Fruit fly (Drosophila melanogaster): ENCODE data around the gene Toll-6.

Gene Toll-6

DNA sequence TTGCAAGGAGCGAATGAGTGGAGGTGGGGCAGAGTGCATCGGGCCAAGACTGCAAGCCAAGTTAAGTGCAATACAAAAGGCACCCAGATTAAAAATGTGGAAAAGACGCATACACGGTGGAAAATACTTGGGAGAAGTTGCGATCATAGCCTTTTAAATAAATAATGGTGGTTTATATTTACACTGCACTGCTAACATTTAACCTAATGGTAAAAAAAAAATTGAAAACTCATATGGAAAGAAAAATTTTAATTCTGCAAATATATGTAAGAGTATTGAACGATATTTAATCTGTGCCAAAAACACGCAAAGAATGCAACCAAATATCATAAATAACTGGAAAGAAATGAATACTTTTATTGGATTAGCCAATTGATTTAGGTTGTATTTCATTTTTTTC is 21.5 kb upstream of the Toll-6 start:
- TF ChIP-seq Hr4 (GFP tag; optimal IDR thresholded peaks at IDR 0.05) = no peak
- no peak for TF ChIP-seq pdm3 (GFP tag; optimal IDR thresholded peaks at IDR 0.05)
- TF ChIP-seq Eip78C (GFP tag) = peak; percentile 63
- no peak for TF ChIP-seq esn (GFP tag; optimal IDR thresholded peaks at IDR 0.05)
- no peak for TF ChIP-seq Met (GFP tag; optimal IDR thresholded peaks at IDR 0.05)
- TF ChIP-seq CG32006 (GFP tag; optimal IDR thresholded peaks at IDR 0.05) = peak; percentile 33
- TF ChIP-seq vri (GFP tag; optimal IDR thresholded peaks at IDR 0.05) = no peak
- TF ChIP-seq Ets21C (GFP tag; optimal IDR thresholded peaks at IDR 0.05) = no peak
- TF ChIP-seq CG8632 (GFP tag; optimal IDR thresholded peaks at IDR 0.05) = no peak
- no peak for TF ChIP-seq CG6792 (GFP tag; optimal IDR thresholded peaks at IDR 0.05)
- TF ChIP-seq CG31627 (GFP tag; optimal IDR thresholded peaks at IDR 0.05) = no peak
- TF ChIP-seq Ets96B (tag; optimal IDR thresholded peaks at IDR 0.05) = no peak
- no peak for TF ChIP-seq Smox (GFP tag; optimal IDR thresholded peaks at IDR 0.05)
- no peak for TF ChIP-seq CG6854 (GFP tag; optimal IDR thresholded peaks at IDR 0.05)
- TF ChIP-seq Hr39 (GFP tag; optimal IDR thresholded peaks at IDR 0.05) = no peak
- TF ChIP-seq CG11902 (GFP tag; optimal IDR thresholded peaks at IDR 0.05) = no peak
- no peak for TF ChIP-seq cyc (GFP tag; optimal IDR thresholded peaks at IDR 0.05)

DNA sequence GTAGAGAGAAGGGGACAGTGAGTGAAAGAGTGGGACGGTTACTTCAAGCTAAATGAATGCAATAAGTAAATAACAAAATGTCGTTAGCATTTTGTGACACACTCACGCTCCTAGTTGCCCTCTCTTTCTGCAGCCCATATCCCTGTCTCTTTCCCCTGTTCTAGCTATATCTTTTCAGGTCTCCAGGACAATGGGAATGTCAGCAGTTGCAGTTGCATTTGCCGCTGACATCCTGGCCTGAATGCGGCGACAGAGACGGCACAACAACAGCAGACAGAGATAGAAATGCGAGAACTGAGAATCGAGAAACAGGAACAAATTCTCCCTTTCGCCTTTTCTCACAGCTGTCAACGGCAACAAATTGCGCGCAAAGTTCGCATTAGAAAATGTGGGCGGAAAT is 21.1 kb upstream of the Toll-6 start:
- TF ChIP-seq Smox (GFP tag; optimal IDR thresholded peaks at IDR 0.05) = no peak
- no peak for TF ChIP-seq topi (GFP tag; optimal IDR thresholded peaks at IDR 0.05)

- TF ChIP-seq Gug (GFP tag; IDR thresholded peaks at IDR 0.05) = no peak
- TF ChIP-seq dsx (GFP tag; optimal IDR thresholded peaks at IDR 0.05; ENCODE audit: poor library complexity, severe bottlenecking) = no peak
- TF ChIP-seq pdm3 (GFP tag; optimal IDR thresholded peaks at IDR 0.05) = no peak
- no peak for TF ChIP-seq Lpt (GFP tag; optimal IDR thresholded peaks at IDR 0.05)
- TF ChIP-seq achi (GFP tag; optimal IDR thresholded peaks at IDR 0.05) = no peak
- no peak for TF ChIP-seq Eip93F (GFP tag; optimal IDR thresholded peaks at IDR 0.05)
- TF ChIP-seq CG1621 (tag; optimal IDR thresholded peaks at IDR 0.05) = no peak
Observed at dm6 chr3L:15320241-15320640, 16.3 kb upstream of the Toll-6 start.

dm6 chr3L:15321001-15321438 is 15.5 kb upstream of the Toll-6 start:
- TF ChIP-seq Blimp-1 (GFP tag; optimal IDR thresholded peaks at IDR 0.05) (no peak), svp (GFP tag) (peak; percentile 59)

DNA sequence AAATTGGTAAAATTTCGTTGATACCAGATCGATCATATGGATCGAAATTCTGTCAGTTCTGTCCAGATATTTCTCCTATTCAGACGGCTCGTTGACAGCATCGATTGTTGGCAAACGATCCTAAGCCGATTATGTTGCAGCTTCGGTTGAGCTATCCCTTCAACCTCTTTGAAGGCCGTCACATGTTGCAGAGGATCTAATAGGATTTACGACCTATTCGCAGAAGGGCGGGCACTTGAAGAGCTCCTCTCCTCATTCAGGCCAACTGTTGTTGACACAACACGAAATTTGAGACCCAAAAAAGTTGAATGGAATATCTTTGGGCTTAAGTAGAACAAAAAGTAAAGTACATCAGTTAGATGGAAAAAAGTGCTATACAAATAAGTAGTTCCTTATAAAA is 14.3 kb upstream of the Toll-6 start:
- TF ChIP-seq Eip75B (GFP tag; optimal IDR thresholded peaks at IDR 0.05) (no peak), CG16779 (tag; optimal IDR thresholded peaks at IDR 0.05) (no peak), fd59A (GFP tag; optimal IDR thresholded peaks at IDR 0.05) (no peak), CG34406 (GFP tag; optimal IDR thresholded peaks at IDR 0.05) (no peak), Hr39 (GFP tag; optimal IDR thresholded peaks at IDR 0.05) (no peak), svp (GFP tag) (no peak), fkh (GFP tag; optimal IDR thresholded peaks at IDR 0.05) (no peak), CG8119 (GFP tag; IDR thresholded peaks at IDR 0.05) (no peak), CG10669 (GFP tag; optimal IDR thresholded peaks at IDR 0.05) (no peak)

dm6 chr3L:15325445-15325844 is 11.0 kb upstream of the Toll-6 start:
- TF ChIP-seq Lpt (GFP tag; optimal IDR thresholded peaks at IDR 0.05) = no peak
- no peak for TF ChIP-seq CG3919 (GFP tag; optimal IDR thresholded peaks at IDR 0.05)
- no peak for TF ChIP-seq salr (GFP tag; optimal IDR thresholded peaks at IDR 0.05)
- no peak for TF ChIP-seq Sox102F (GFP tag; optimal IDR thresholded peaks at IDR 0.05)
- TF ChIP-seq CG7368 (GFP tag; optimal IDR thresholded peaks at IDR 0.05) = no peak
- no peak for TF ChIP-seq CG6808 (GFP tag; optimal IDR thresholded peaks at IDR 0.05)
- no peak for TF ChIP-seq Smox (GFP tag; optimal IDR thresholded peaks at IDR 0.05)
- TF ChIP-seq fkh (GFP tag; optimal IDR thresholded peaks at IDR 0.05) = no peak
- no peak for TF ChIP-seq cyc (GFP tag; optimal IDR thresholded peaks at IDR 0.05)
- TF ChIP-seq svp (GFP tag) = no peak
- no peak for TF ChIP-seq fd59A (GFP tag; optimal IDR thresholded peaks at IDR 0.05)
- TF ChIP-seq Sox14 (GFP tag; optimal IDR thresholded peaks at IDR 0.05) = no peak
- TF ChIP-seq CG8632 (GFP tag; optimal IDR thresholded peaks at IDR 0.05) = no peak
- no peak for TF ChIP-seq CG31627 (GFP tag; optimal IDR thresholded peaks at IDR 0.05)

Measured in whole organism, prepupa.